Fruit fly (Drosophila melanogaster): ENCODE data around the gene Spn28Da.

Gene Spn28Da

dm6 chr2L:7851609-7852008, 37.3 kb downstream of the Spn28Da start (continued):
- peak; percentile 49; the same call in 1 of the 3 replicates for TF ChIP-seq ci (GFP tag; IDR thresholded peaks at IDR 0.05)
- TF ChIP-seq CG3995 (GFP tag; optimal IDR thresholded peaks at IDR 0.05) = no peak
- no peak for TF ChIP-seq CG6791 (GFP tag; IDR thresholded peaks at IDR 0.05; ENCODE audit: partially characterized antibody)
- TF ChIP-seq Asciz (GFP tag; optimal IDR thresholded peaks at IDR 0.05) = peak; percentile 4
- no peak for TF ChIP-seq Gug (GFP tag; IDR thresholded peaks at IDR 0.05)
- TF ChIP-seq CG15269 (tag; optimal IDR thresholded peaks at IDR 0.05) = peak; percentile 35
- no peak for TF ChIP-seq wek (GFP tag; optimal IDR thresholded peaks at IDR 0.05)
- TF ChIP-seq CG42726 (GFP tag; IDR thresholded peaks at IDR 0.05; ENCODE audit: partially characterized antibody) = no peak
- TF ChIP-seq corto (GFP tag; optimal IDR thresholded peaks at IDR 0.05) = no peak
- TF ChIP-seq al (GFP tag; IDR thresholded peaks at IDR 0.05) = no peak
- no peak for TF ChIP-seq CG7987 (GFP tag; optimal IDR thresholded peaks at IDR 0.05)
- TF ChIP-seq CG10979 (tag; optimal IDR thresholded peaks at IDR 0.05) = peak; percentile 59
- TF ChIP-seq sob (GFP tag; IDR thresholded peaks at IDR 0.05) = no peak
- TF ChIP-seq Dip3 (GFP tag; optimal IDR thresholded peaks at IDR 0.05) = no peak
- TF ChIP-seq oc (tag; optimal IDR thresholded peaks at IDR 0.05) = no peak
- TF ChIP-seq Scr (GFP tag; IDR thresholded peaks at IDR 0.05; ENCODE audit: partially characterized antibody) = no peak
- TF ChIP-seq ATbp (GFP tag; optimal IDR thresholded peaks at IDR 0.05) = peak; percentile 5
- no peak for TF ChIP-seq hkb (optimal IDR thresholded peaks at IDR 0.05)
- TF ChIP-seq hkb (GFP tag; IDR thresholded peaks at IDR 0.05) = peak; percentile 38; the same call in 1 of the 2 replicates
- no peak for TF ChIP-seq Eip74EF (GFP tag; optimal IDR thresholded peaks at IDR 0.05)
- TF ChIP-seq exex (tag; optimal IDR thresholded peaks at IDR 0.05) = no peak
- no peak for TF ChIP-seq CG3838 (GFP tag; optimal IDR thresholded peaks at IDR 0.05)
- no peak for TF ChIP-seq inv (GFP tag; IDR thresholded peaks at IDR 0.05; ENCODE audit: partially characterized antibody)
- TF ChIP-seq CG14050 (GFP tag; IDR thresholded peaks at IDR 0.05) = no peak
- no peak for TF ChIP-seq pnt (GFP tag; optimal IDR thresholded peaks at IDR 0.05)
- no peak for TF ChIP-seq Aef1 (GFP tag; IDR thresholded peaks at IDR 0.05)
- no peak for TF ChIP-seq pum (GFP tag; optimal IDR thresholded peaks at IDR 0.05)
- no peak for TF ChIP-seq CG4360 (GFP tag; IDR thresholded peaks at IDR 0.05)
- TF ChIP-seq CG5180 (GFP tag; optimal IDR thresholded peaks at IDR 0.05) = no peak
- TF ChIP-seq Hr51 (GFP tag; optimal IDR thresholded peaks at IDR 0.05) = peak in 1 of 2 experiments; percentile 56
- no peak for TF ChIP-seq Sry-δ (GFP tag; optimal IDR thresholded peaks at IDR 0.05)
- TF ChIP-seq Dip2 (GFP tag; IDR thresholded peaks at IDR 0.05) = no peak
- TF ChIP-seq NC2α (GFP tag; optimal IDR thresholded peaks at IDR 0.05) = no peak
- TF ChIP-seq vfl (GFP tag; optimal IDR thresholded peaks at IDR 0.05) = no peak
- peak in 1 of 2 experiments; percentile 43 for TF ChIP-seq eve (GFP tag; optimal IDR thresholded peaks at IDR 0.05)
- no peak for TF ChIP-seq Lim3 (GFP tag; IDR thresholded peaks at IDR 0.05)
- peak; percentile 32; the same call in 1 of the 2 replicates for TF ChIP-seq vvl (GFP tag; IDR thresholded peaks at IDR 0.05)
- no peak for TF ChIP-seq jigr1 (GFP tag; IDR thresholded peaks at IDR 0.05)
- TF ChIP-seq Camta (GFP tag; optimal IDR thresholded peaks at IDR 0.05) = no peak
- TF ChIP-seq CG8281 (tag; optimal IDR thresholded peaks at IDR 0.05) = no peak
- TF ChIP-seq mam (GFP tag; optimal IDR thresholded peaks at IDR 0.05) = no peak
- no peak for TF ChIP-seq fu2 (GFP tag; optimal IDR thresholded peaks at IDR 0.05)
- peak; percentile 63 for TF ChIP-seq CG17359 (tag; optimal IDR thresholded peaks at IDR 0.05)
- TF ChIP-seq CTCF (GFP tag; optimal IDR thresholded peaks at IDR 0.05) = no peak
- TF ChIP-seq CG8478 (optimal IDR thresholded peaks at IDR 0.05) = no peak
- peak; percentile 43 for TF ChIP-seq PHDP (tag; optimal IDR thresholded peaks at IDR 0.05)
- no peak for TF ChIP-seq h (optimal IDR thresholded peaks at IDR 0.05)
- no peak for TF ChIP-seq D (optimal IDR thresholded peaks at IDR 0.05)
- TF ChIP-seq D (GFP tag; optimal IDR thresholded peaks at IDR 0.05) = no peak
- TF ChIP-seq az2 (GFP tag; optimal IDR thresholded peaks at IDR 0.05) = peak; percentile 22
- no peak for TF ChIP-seq CG10543 (GFP tag; optimal IDR thresholded peaks at IDR 0.05)
- no peak for TF ChIP-seq CG18476 (GFP tag; optimal IDR thresholded peaks at IDR 0.05)
- TF ChIP-seq btn (GFP tag; optimal IDR thresholded peaks at IDR 0.05) = no peak

Measured in whole organism, embryonic.